Worm (Caenorhabditis elegans): Measurements from ENCODE around the gene sel-13.

sel-13 gene

ce11 chrIII:4705207-4705606 is 5.2 kb upstream of the sel-13 start, which contains the start of gene pgap-2:
Gene pgap-2 (plus strand): TSS chrIII:4705507.
- TF ChIP-seq ama-1 (optimal IDR thresholded peaks at IDR 0.05) (no peak), aly-1 (tag; optimal IDR thresholded peaks at IDR 0.05) (no peak), sea-1 (GFP tag; conservative IDR thresholded peaks at IDR 0.05) (no peak), hmg-4 (GFP tag; optimal IDR thresholded peaks at IDR 0.05) (no peak), ets-7 (tag; optimal IDR thresholded peaks at IDR 0.05) (no peak), hnd-1 (tag; optimal IDR thresholded peaks at IDR 0.05) (no peak)

- TF ChIP-seq tbx-37 (GFP tag; conservative IDR thresholded peaks at IDR 0.05) (no peak), scrt-1 (GFP tag; IDR thresholded peaks at IDR 0.05) (no peak), tra-4 (tag; optimal IDR thresholded peaks at IDR 0.05) (no peak), ama-1 (optimal IDR thresholded peaks at IDR 0.05) (no peak), hmbx-1 (tag; optimal IDR thresholded peaks at IDR 0.05) (no peak), F13C5.2 (tag; optimal IDR thresholded peaks at IDR 0.05) (no peak), tbx-11 (GFP tag; IDR thresholded peaks at IDR 0.05) (no peak), B0310.2 (tag; optimal IDR thresholded peaks at IDR 0.05) (no peak), hnd-1 (tag; optimal IDR thresholded peaks at IDR 0.05) (no peak), pes-1 (GFP tag; IDR thresholded peaks at IDR 0.05) (no peak), ets-7 (tag; optimal IDR thresholded peaks at IDR 0.05) (no peak), ceh-13 (GFP tag; optimal IDR thresholded peaks at IDR 0.05) (no peak), hmg-4 (GFP tag; optimal IDR thresholded peaks at IDR 0.05) (no peak)
These were observed 4.0 kb upstream of the sel-13 start, which contains the start of the genes clp-2 and mrpl-16 for ce11 chrIII:4703932-4704454. Gene clp-2 (minus strand): TSS chrIII:4704025. Gene mrpl-16 (plus strand): TSS chrIII:4704404.

DNA sequence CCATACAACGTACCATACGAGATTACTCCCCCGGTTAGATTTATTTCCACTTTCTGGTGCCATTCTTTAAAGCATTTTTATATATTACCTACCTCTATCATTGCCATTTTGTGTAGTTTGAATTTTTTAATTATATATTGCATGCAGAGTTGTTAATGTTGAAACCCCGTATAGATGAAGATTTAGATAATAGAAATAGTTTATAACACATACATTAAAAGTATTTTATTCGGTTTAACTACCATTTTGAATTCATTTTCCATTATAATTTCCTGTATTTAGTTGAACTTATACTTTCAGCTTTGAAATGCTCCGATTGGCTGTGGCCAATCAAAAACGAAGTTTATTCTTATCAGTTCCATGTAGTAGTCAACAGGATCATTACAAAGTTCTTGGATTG is 2.2 kb downstream of the sel-13 start, which contains the start of gene dnj-18:
dnj-18 (plus strand) TSS at position 301 of the 400 bp plus-strand sequence.
- no peak for TF ChIP-seq ceh-13 (GFP tag; optimal IDR thresholded peaks at IDR 0.05)
- no peak for TF ChIP-seq aly-1 (tag; optimal IDR thresholded peaks at IDR 0.05)
- no peak for TF ChIP-seq scrt-1 (GFP tag; IDR thresholded peaks at IDR 0.05)
- TF ChIP-seq B0310.2 (tag; optimal IDR thresholded peaks at IDR 0.05), result no peak
- TF ChIP-seq hnd-1 (tag; optimal IDR thresholded peaks at IDR 0.05), result no peak
- TF ChIP-seq ets-7 (tag; optimal IDR thresholded peaks at IDR 0.05), result no peak
- no peak for TF ChIP-seq pes-1 (GFP tag; IDR thresholded peaks at IDR 0.05)
- TF ChIP-seq tbx-37 (GFP tag; conservative IDR thresholded peaks at IDR 0.05), result no peak
- TF ChIP-seq tra-4 (tag; optimal IDR thresholded peaks at IDR 0.05), result no peak

ce11 chrIII:4696903-4697302 is 3.1 kb downstream of the sel-13 start:
- no peak for TF ChIP-seq hnd-1 (tag; optimal IDR thresholded peaks at IDR 0.05)

ce11 chrIII:4695057-4695456 is 5.0 kb downstream of the sel-13 start, which contains the start of gene T04A8.7:
Gene T04A8.7 (plus strand): TSS chrIII:4695357.
- no peak for TF ChIP-seq flt-1 (GFP tag; IDR thresholded peaks at IDR 0.05)
- TF ChIP-seq ama-1 (optimal IDR thresholded peaks at IDR 0.05), result no peak
- no peak for TF ChIP-seq B0310.2 (tag; optimal IDR thresholded peaks at IDR 0.05)
- no peak for TF ChIP-seq scrt-1 (GFP tag; IDR thresholded peaks at IDR 0.05)
- no peak for TF ChIP-seq tbx-37 (GFP tag; conservative IDR thresholded peaks at IDR 0.05)
- no peak for TF ChIP-seq ceh-13 (GFP tag; optimal IDR thresholded peaks at IDR 0.05)
- no peak for TF ChIP-seq tbx-11 (GFP tag; IDR thresholded peaks at IDR 0.05)
- no peak for TF ChIP-seq tra-4 (tag; optimal IDR thresholded peaks at IDR 0.05)
- no peak for TF ChIP-seq F13C5.2 (tag; optimal IDR thresholded peaks at IDR 0.05)
- TF ChIP-seq hmg-4 (GFP tag; optimal IDR thresholded peaks at IDR 0.05), result no peak
- no peak for TF ChIP-seq ets-7 (tag; optimal IDR thresholded peaks at IDR 0.05)
- TF ChIP-seq pes-1 (GFP tag; IDR thresholded peaks at IDR 0.05), result no peak
- no peak for TF ChIP-seq aly-1 (tag; optimal IDR thresholded peaks at IDR 0.05)
- no peak for TF ChIP-seq ceh-36 (tag; optimal IDR thresholded peaks at IDR 0.05)
- TF ChIP-seq hnd-1 (tag; optimal IDR thresholded peaks at IDR 0.05), result no peak
- no peak for TF ChIP-seq sea-1 (GFP tag; conservative IDR thresholded peaks at IDR 0.05)
- no peak for TF ChIP-seq hmbx-1 (tag; optimal IDR thresholded peaks at IDR 0.05)

DNA sequence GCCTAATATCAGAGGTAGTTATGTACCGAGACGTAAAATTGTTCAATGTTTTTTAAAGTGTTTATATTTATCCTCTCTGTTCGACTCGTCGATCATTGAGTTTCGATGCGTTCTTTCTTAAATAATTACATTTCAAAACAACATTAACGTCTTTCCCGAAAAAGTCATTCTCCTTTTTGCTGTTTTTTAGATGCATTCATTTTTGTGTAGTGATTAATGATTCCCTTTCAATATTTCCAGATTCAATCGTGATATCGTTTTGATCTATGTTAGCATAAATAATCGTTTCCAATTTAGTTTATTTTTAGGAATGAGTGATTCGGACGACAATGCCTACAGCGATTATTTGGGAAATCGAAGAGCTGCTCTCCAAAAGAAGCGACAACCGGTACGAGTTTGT is 6.3 kb downstream of the sel-13 start, which contains the start of gene T04A8.8:
T04A8.8 (plus strand) TSS at position 301 of the 400 bp plus-strand sequence.
- TF ChIP-seq hnd-1 (tag; optimal IDR thresholded peaks at IDR 0.05) (no peak), hmg-4 (GFP tag; optimal IDR thresholded peaks at IDR 0.05) (no peak), ama-1 (optimal IDR thresholded peaks at IDR 0.05) (no peak), F13C5.2 (tag; optimal IDR thresholded peaks at IDR 0.05) (no peak), hmbx-1 (tag; optimal IDR thresholded peaks at IDR 0.05) (no peak), sea-1 (GFP tag; conservative IDR thresholded peaks at IDR 0.05) (no peak), scrt-1 (GFP tag; IDR thresholded peaks at IDR 0.05) (no peak), B0310.2 (tag; optimal IDR thresholded peaks at IDR 0.05) (no peak), aly-1 (tag; optimal IDR thresholded peaks at IDR 0.05) (no peak), ceh-36 (tag; optimal IDR thresholded peaks at IDR 0.05) (no peak), tra-4 (tag; optimal IDR thresholded peaks at IDR 0.05) (no peak), tbx-37 (GFP tag; conservative IDR thresholded peaks at IDR 0.05) (no peak), ceh-13 (GFP tag; optimal IDR thresholded peaks at IDR 0.05) (no peak), flt-1 (GFP tag; IDR thresholded peaks at IDR 0.05) (no peak)

DNA sequence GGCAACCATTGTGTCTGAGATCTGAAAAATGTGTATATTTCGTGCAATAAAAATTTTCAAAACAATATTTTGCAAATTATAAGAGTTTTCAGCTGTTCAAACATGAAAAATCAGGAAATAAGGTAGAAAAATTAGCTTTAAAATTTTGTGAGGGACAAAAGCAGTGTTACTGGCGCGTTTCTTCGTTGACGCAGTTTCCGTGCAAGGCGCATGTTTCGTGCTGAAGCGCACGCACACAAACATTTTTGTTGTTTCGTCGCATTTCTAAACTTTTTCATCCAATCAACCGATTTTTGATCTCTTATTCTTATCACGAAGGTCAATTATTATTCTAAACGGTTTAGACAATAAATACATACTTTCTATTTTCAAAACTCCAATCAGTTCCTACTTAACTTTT is 6.7 kb downstream of the sel-13 start, which contains the start of gene nifk-1:
nifk-1 (minus strand) TSS at position 27 of the 400 bp plus-strand sequence.
- TF ChIP-seq sea-1 (GFP tag; conservative IDR thresholded peaks at IDR 0.05) (0 out of 2 replicates have a peak, but pooled peaks have one; percentile 5), F13C5.2 (tag; optimal IDR thresholded peaks at IDR 0.05) (peak; percentile 60), hnd-1 (tag; optimal IDR thresholded peaks at IDR 0.05) (no peak), aly-1 (tag; optimal IDR thresholded peaks at IDR 0.05) (no peak), ceh-13 (GFP tag; optimal IDR thresholded peaks at IDR 0.05) (no peak), hmbx-1 (tag; optimal IDR thresholded peaks at IDR 0.05) (no peak), ama-1 (optimal IDR thresholded peaks at IDR 0.05) (no peak), ets-7 (tag; optimal IDR thresholded peaks at IDR 0.05) (no peak), scrt-1 (GFP tag; IDR thresholded peaks at IDR 0.05) (peak; percentile 34; the same call in 1 of the 2 replicates), tbx-37 (GFP tag; conservative IDR thresholded peaks at IDR 0.05) (peak; percentile 38; the same call in 1 of the 2 replicates), tbx-11 (GFP tag; IDR thresholded peaks at IDR 0.05) (no peak), tra-4 (tag; optimal IDR thresholded peaks at IDR 0.05) (no peak)
